Fruit fly (Drosophila melanogaster) whole organism, embryonic: ENCODE measurements around the gene trus.

Experiments used
- Abd-B ChIP-seq: fragments of 200-800 bp; sonication (Bioruptor generic); optimal IDR thresholded peaks from 2 replicates; lab custom pipeline; 2018; ENCODE audit warnings: missing biosample characterization, mild to moderate bottlenecking, missing genetic modification characterization, moderate library complexity
- Asciz ChIP-seq: fragments of 200-800 bp; sonication (Bioruptor generic); optimal IDR thresholded peaks from 2 replicates; lab custom pipeline; 2017; ENCODE audit warnings: missing biosample characterization, mild to moderate bottlenecking, missing genetic modification characterization, missing genetic modification reagents
- Atf-2 ChIP-seq: fragments of 200-800 bp; sonication (Bioruptor generic); optimal IDR thresholded peaks from 2 replicates; lab custom pipeline; 2016; ENCODE audit warnings: missing biosample characterization, missing genetic modification characterization
- CG10209 ChIP-seq: fragments of 200-800 bp; sonication (Bioruptor generic); optimal IDR thresholded peaks from 3 replicates; lab custom pipeline; 2017; ENCODE audit warnings: missing biosample characterization, mild to moderate bottlenecking, missing genetic modification characterization, missing genetic modification reagents
- CG10274 ChIP-seq: fragments of 200-800 bp; sonication (Bioruptor generic); optimal IDR thresholded peaks from 3 replicates; lab custom pipeline; 2017; ENCODE audit warnings: missing biosample characterization, mild to moderate bottlenecking, missing genetic modification characterization
- CG10321 ChIP-seq: fragments of 200-800 bp; sonication (Bioruptor generic); IDR thresholded peaks from 2 replicates; pipeline ENCODE4 v1.3.6; 2022; ENCODE audit warnings: missing biosample characterization, missing genetic modification characterization
- CG11695 ChIP-seq: fragments of 200-800 bp; sonication (Bioruptor generic); IDR thresholded peaks from 3 replicates; pipeline ENCODE4 v1.3.6; 2022; ENCODE audit warnings: missing biosample characterization, missing genetic modification characterization
- CG12219 ChIP-seq: fragments of 200-800 bp; sonication (Bioruptor generic); optimal IDR thresholded peaks from 3 replicates; lab custom pipeline; 2018; ENCODE audit warnings: missing biosample characterization, mild to moderate bottlenecking, missing genetic modification characterization
- CG13296 ChIP-seq: fragments of 200-800 bp; sonication (Bioruptor generic); optimal IDR thresholded peaks from 3 replicates; lab custom pipeline; 2018; ENCODE audit warnings: missing biosample characterization, mild to moderate bottlenecking, missing genetic modification characterization
- CG13424 ChIP-seq: fragments of 200-800 bp; sonication (Bioruptor generic); optimal IDR thresholded peaks from 2 replicates; lab custom pipeline; 2019; ENCODE audit warnings: missing biosample characterization, mild to moderate bottlenecking, missing genetic modification characterization, moderate library complexity
- CG14441 ChIP-seq: fragments of 200-800 bp; sonication (Bioruptor generic); IDR thresholded peaks from 2 replicates; pipeline ENCODE4 v1.3.6; 2022; ENCODE audit warnings: missing biosample characterization, missing genetic modification characterization
- CG16813 ChIP-seq: fragments of 200-800 bp; sonication (Bioruptor generic); IDR thresholded peaks from 3 replicates; pipeline ENCODE4 v1.3.6; 2022; ENCODE audit warnings: missing biosample characterization, missing genetic modification characterization; ENCODE audit not compliant: partially characterized antibody
- CG17328 ChIP-seq: fragments of 200-800 bp; sonication (Bioruptor generic); IDR thresholded peaks from 2 replicates; pipeline ENCODE4 v1.3.6; 2022; ENCODE audit warnings: missing biosample characterization, missing genetic modification characterization
- CG31224 ChIP-seq: fragments of 200-800 bp; sonication (Bioruptor generic); IDR thresholded peaks from 2 replicates; pipeline ENCODE4 v1.3.6; 2022; ENCODE audit warnings: missing biosample characterization, missing genetic modification characterization
- CG4424 ChIP-seq: fragments of 200-800 bp; sonication (Bioruptor generic); optimal IDR thresholded peaks from 3 replicates; lab custom pipeline; 2016; ENCODE audit warnings: missing biosample characterization, missing genetic modification characterization
- CG6791 ChIP-seq: fragments of 200-800 bp; sonication (Bioruptor generic); IDR thresholded peaks from 3 replicates; pipeline ENCODE4 v1.3.6; 2022; ENCODE audit warnings: missing biosample characterization, missing genetic modification characterization; ENCODE audit not compliant: partially characterized antibody
- CG7745 ChIP-seq: fragments of 200-800 bp; sonication (Bioruptor generic); optimal IDR thresholded peaks from 2 replicates; lab custom pipeline; 2018; ENCODE audit warnings: missing biosample characterization, mild to moderate bottlenecking, missing genetic modification characterization, moderate library complexity
- CG8765 ChIP-seq: fragments of 200-800 bp; sonication (Bioruptor generic); IDR thresholded peaks from 2 replicates; pipeline ENCODE4 v1.3.6; 2022; ENCODE audit warnings: missing biosample characterization, missing genetic modification characterization
- Fer3 ChIP-seq: fragments of 200-800 bp; sonication (Bioruptor generic); optimal IDR thresholded peaks from 2 replicates; lab custom pipeline; 2018; ENCODE audit warnings: missing biosample characterization, mild to moderate bottlenecking, missing genetic modification characterization, moderate library complexity
- Hr39 ChIP-seq: fragments of >200 bp; optimal IDR thresholded peaks from 2 replicates; lab custom pipeline; 2017
- Hr51 ChIP-seq, 2 experiments: fragments of 200-800 bp; sonication (Bioruptor generic); optimal IDR thresholded peaks; 2 replicates in 1 of 2; 3 replicates in 1 of 2; lab custom pipeline; 2016 to 2018; ENCODE audit warnings: missing biosample characterization in 2 of 2, missing genetic modification characterization in 2 of 2, mild to moderate bottlenecking in 1 of 2, moderate library complexity in 1 of 2
- Kr ChIP-seq: fragments of 200-800 bp; sonication (Bioruptor generic); optimal IDR thresholded peaks from 2 replicates; lab custom pipeline; 2017; ENCODE audit warnings: missing biosample characterization, mild to moderate bottlenecking, missing genetic modification characterization
- MTF-1 ChIP-seq: fragments of 200-800 bp; sonication (Bioruptor generic); optimal IDR thresholded peaks from 2 replicates; lab custom pipeline; 2018; ENCODE audit warnings: missing biosample characterization, mild to moderate bottlenecking, missing genetic modification characterization, borderline replicate concordance
- Nf-YC ChIP-seq: fragments of 200-800 bp; optimal IDR thresholded peaks from 3 replicates; lab custom pipeline; 2019; ENCODE audit warnings: missing biosample characterization, mild to moderate bottlenecking, missing genetic modification characterization, moderate library complexity
- Tbp ChIP-seq: fragments of >200 bp; optimal IDR thresholded peaks from 2 replicates; lab custom pipeline; 2018; ENCODE audit warnings: missing biosample characterization, missing genetic modification characterization
- Xrp1 ChIP-seq: fragments of 200-800 bp; sonication (Bioruptor generic); IDR thresholded peaks from 2 replicates; pipeline ENCODE4 v1.3.6; 2022; ENCODE audit warnings: missing biosample characterization, missing genetic modification characterization
- ab ChIP-seq: fragments of 200-800 bp; sonication (Bioruptor generic); optimal IDR thresholded peaks from 2 replicates; lab custom pipeline; 2016; ENCODE audit warnings: missing biosample characterization, missing genetic modification characterization
- ac ChIP-seq: fragments of 200-800 bp; sonication (Bioruptor generic); optimal IDR thresholded peaks from 3 replicates; lab custom pipeline; 2017; ENCODE audit warnings: missing biosample characterization, mild to moderate bottlenecking, missing genetic modification characterization
- ash1 ChIP-seq: fragments of 200-800 bp; sonication (Bioruptor generic); optimal IDR thresholded peaks from 2 replicates; lab custom pipeline; 2018; ENCODE audit warnings: missing biosample characterization, mild to moderate bottlenecking, missing genetic modification characterization
- bbx ChIP-seq: fragments of 200-800 bp; sonication (Bioruptor generic); IDR thresholded peaks from 2 replicates; pipeline ENCODE4 v1.3.6; 2022; ENCODE audit warnings: missing biosample characterization, missing genetic modification characterization; ENCODE audit not compliant: partially characterized antibody
- bowl ChIP-seq: fragments of 200-800 bp; sonication (Bioruptor generic); IDR thresholded peaks from 2 replicates; pipeline ENCODE4 v1.3.6; 2022; ENCODE audit warnings: missing biosample characterization, missing genetic modification characterization
- chinmo ChIP-seq: fragments of 200-800 bp; sonication (Bioruptor generic); IDR thresholded peaks from 4 replicates; pipeline ENCODE4 v1.3.6; 2022; ENCODE audit warnings: missing biosample characterization, missing genetic modification characterization; ENCODE audit not compliant: partially characterized antibody
- cwo ChIP-seq: fragments of 200-800 bp; sonication (Bioruptor generic); optimal IDR thresholded peaks from 3 replicates; lab custom pipeline; 2017; ENCODE audit warnings: missing biosample characterization, missing genetic modification characterization, mild to moderate bottlenecking, moderate library complexity, missing genetic modification reagents
- dati ChIP-seq: fragments of 200-800 bp; sonication (Bioruptor generic); IDR thresholded peaks from 2 replicates; pipeline ENCODE4 v1.3.6; 2022; ENCODE audit warnings: missing biosample characterization, missing genetic modification characterization
- ewg ChIP-seq: fragments of 200-800 bp; sonication (Bioruptor generic); optimal IDR thresholded peaks from 3 replicates; lab custom pipeline; 2017; ENCODE audit warnings: mild to moderate bottlenecking, missing biosample characterization, missing genetic modification reagents, missing genetic modification characterization
- gcm2 ChIP-seq: fragments of 200-800 bp; sonication (Bioruptor generic); optimal IDR thresholded peaks from 2 replicates; lab custom pipeline; 2016; ENCODE audit warnings: missing biosample characterization, missing genetic modification characterization
- ken ChIP-seq: fragments of 200-800 bp; sonication (Bioruptor generic); IDR thresholded peaks from 3 replicates; pipeline ENCODE4 v1.3.6; 2022; ENCODE audit warnings: missing biosample characterization, missing genetic modification characterization
- lilli ChIP-seq: fragments of 200-800 bp; sonication (Bioruptor generic); optimal IDR thresholded peaks from 3 replicates; lab custom pipeline; 2016; ENCODE audit warnings: missing biosample characterization, missing genetic modification characterization
- lov ChIP-seq, 2 experiments: fragments of 200-800 bp in 1 of 2; fragments of >200 bp in 1 of 2; sonication (Bioruptor generic) in 1 of 2; IDR thresholded peaks in 1 of 2; optimal IDR thresholded peaks in 1 of 2; 2 replicates in 1 of 2; 3 replicates in 1 of 2; pipeline versions ENCODE4 v1.3.6 to Lab custom; 2017 to 2022; ENCODE audit warnings: missing biosample characterization in 1 of 2, missing genetic modification characterization in 1 of 2
- luna ChIP-seq: fragments of 200-800 bp; sonication (Bioruptor generic); optimal IDR thresholded peaks from 2 replicates; lab custom pipeline; 2016; ENCODE audit warnings: missing biosample characterization, missing genetic modification characterization
- odd ChIP-seq: fragments of 200-800 bp; sonication (Bioruptor generic); optimal IDR thresholded peaks from 2 replicates; lab custom pipeline; 2017; ENCODE audit warnings: missing biosample characterization, mild to moderate bottlenecking, missing genetic modification characterization
- pita ChIP-seq: fragments of 200-800 bp; sonication (Bioruptor generic); optimal IDR thresholded peaks from 2 replicates; lab custom pipeline; 2017; ENCODE audit warnings: missing biosample characterization, mild to moderate bottlenecking, missing genetic modification characterization
- rib ChIP-seq: fragments of 200-800 bp; sonication (Bioruptor generic); IDR thresholded peaks from 2 replicates; pipeline ENCODE4 v1.3.6; 2022; ENCODE audit warnings: missing biosample characterization, missing genetic modification characterization
- schlank ChIP-seq: fragments of 200-800 bp; sonication (Bioruptor generic); optimal IDR thresholded peaks from 2 replicates; lab custom pipeline; 2018; ENCODE audit warnings: missing biosample characterization, mild to moderate bottlenecking, missing genetic modification characterization
- shn ChIP-seq: fragments of 200-800 bp; sonication (Bioruptor generic); optimal IDR thresholded peaks from 3 replicates; lab custom pipeline; 2016; ENCODE audit warnings: missing biosample characterization, missing genetic modification characterization
- sim ChIP-seq: fragments of 200-800 bp; sonication (Bioruptor generic); IDR thresholded peaks from 2 replicates; pipeline ENCODE4 v1.3.6; 2022; ENCODE audit warnings: missing biosample characterization, missing genetic modification characterization
- tin ChIP-seq: fragments of 200-800 bp; sonication (Bioruptor generic); optimal IDR thresholded peaks from 3 replicates; lab custom pipeline; 2016; ENCODE audit warnings: missing biosample characterization, missing genetic modification characterization
- trem ChIP-seq: fragments of 200-800 bp; optimal IDR thresholded peaks from 3 replicates; lab custom pipeline; 2019; ENCODE audit warnings: missing biosample characterization, mild to moderate bottlenecking, missing genetic modification characterization, moderate library complexity
- usp ChIP-seq: fragments of >200 bp; optimal IDR thresholded peaks from 2 replicates; lab custom pipeline; 2017; ENCODE audit warnings: missing biosample characterization, missing genetic modification characterization

The trus gene

DNA sequence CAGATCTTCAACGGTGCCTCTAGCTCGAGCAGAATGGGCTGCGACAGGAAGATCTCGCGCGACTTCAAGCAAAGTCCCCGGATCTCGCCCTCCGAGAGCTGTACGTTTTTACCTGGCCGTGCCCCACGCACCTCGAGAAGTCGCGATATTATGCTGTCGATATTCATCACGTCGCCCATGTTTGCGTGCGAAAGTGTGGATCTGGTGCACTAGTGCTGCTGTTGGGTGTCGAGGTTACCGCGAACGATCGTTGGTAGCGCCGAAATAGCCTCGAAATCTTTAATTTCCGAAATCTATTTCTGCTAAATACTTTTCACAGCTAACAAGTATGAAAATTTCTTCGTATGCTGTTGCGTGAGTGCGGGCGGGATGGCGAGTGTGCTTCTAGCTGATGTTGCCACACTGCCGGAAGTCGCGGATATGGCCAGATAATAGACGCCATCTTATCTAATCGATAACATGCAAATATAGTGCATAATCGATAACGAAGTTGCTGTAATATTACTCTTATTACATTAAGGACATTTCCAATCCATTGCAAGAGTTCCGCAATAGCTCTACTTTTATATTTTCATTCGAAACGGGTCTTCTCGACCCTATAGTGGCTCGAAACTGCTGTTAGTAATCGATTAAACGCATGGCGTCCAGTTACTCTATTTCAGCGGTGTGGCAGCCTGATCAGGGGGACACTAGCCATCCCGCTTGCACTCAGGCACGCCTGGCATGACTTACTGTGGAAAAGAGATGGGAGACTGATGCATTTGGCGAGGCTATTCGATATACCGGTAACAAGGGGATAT, 30.7 kb upstream of the trus start, which contains the start of gene Pp1-87B (continued):
- TF ChIP-seq CG16813 (GFP tag; lab: Robert Waterston, UW) (peak; percentile 55; the same call in 1 of the 3 replicates), dati (GFP tag; lab: Robert Waterston, UW) (no peak), Xrp1 (GFP tag; lab: Robert Waterston, UW) (no peak), Nf-YC (peak; percentile 46), CG14441 (GFP tag; lab: Robert Waterston, UW) (no peak), CG11695 (no peak), usp (GFP tag; lab: Kevin White, UChicago) (no peak), lov (optimal IDR thresholded peaks at IDR 0.05; lab: Kevin White, UChicago) (no peak), lov (GFP tag; IDR thresholded peaks at IDR 0.05; lab: Robert Waterston, UW) (no peak), CG17328 (GFP tag; lab: Robert Waterston, UW) (no peak), ab (GFP tag; lab: Kevin White, UChicago) (no peak), CG13296 (GFP tag; lab: Kevin White, UChicago) (no peak), rib (no peak), Hr51 (GFP tag; optimal IDR thresholded peaks at IDR 0.05; lab: Kevin White, UChicago) (no peak), Tbp (GFP tag; lab: Kevin White, UChicago) (peak; percentile 21), CG10209 (GFP tag; lab: Kevin White, UChicago) (peak; percentile 18), CG31224 (GFP tag; lab: Robert Waterston, UW) (no peak), Asciz (GFP tag; lab: Kevin White, UChicago) (no peak), bowl (GFP tag; lab: Robert Waterston, UW) (no peak), CG13424 (no peak), ewg (GFP tag; lab: Kevin White, UChicago) (no peak), lilli (no peak), CG12219 (GFP tag; lab: Kevin White, UChicago) (no peak), sim (no peak), Kr (GFP tag; lab: Kevin White, UChicago) (no peak), CG10274 (GFP tag; lab: Kevin White, UChicago) (no peak), CG10321 (GFP tag; lab: Robert Waterston, UW) (peak; percentile 91), CG6791 (GFP tag; lab: Robert Waterston, UW) (peak; percentile 55; the same call in 2 of the 3 replicates), ash1 (GFP tag; lab: Kevin White, UChicago) (no peak), pita (GFP tag; lab: Kevin White, UChicago) (no peak), Abd-B (GFP tag; lab: Kevin White, UChicago) (peak; percentile 30), bbx (GFP tag; lab: Robert Waterston, UW) (no peak), CG4424 (GFP tag; lab: Kevin White, UChicago) (peak; percentile 8), CG7745 (no peak), MTF-1 (GFP tag; lab: Kevin White, UChicago) (no peak), tin (no peak), odd (no peak), ac (GFP tag; lab: Kevin White, UChicago) (no peak), Fer3 (tag; lab: Kevin White, UChicago) (no peak), luna (no peak), ken (no peak), chinmo (GFP tag; lab: Robert Waterston, UW) (no peak), CG8765 (GFP tag; lab: Robert Waterston, UW) (no peak), gcm2 (GFP tag; lab: Kevin White, UChicago) (no peak), Atf-2 (no peak), trem (tag; lab: Kevin White, UChicago) (peak; percentile 28), shn (peak; percentile 26), Hr39 (no peak), cwo (GFP tag; lab: Kevin White, UChicago) (no peak), schlank (tag; lab: Kevin White, UChicago) (no peak)
